Worm (Caenorhabditis elegans) whole organism, late embryonic: ENCODE results near the gene C26F1.3.

Experiments
- C08G9.2 ChIP-seq: sonication (generic microtip); optimal IDR thresholded peaks from 2 replicates; lab custom pipeline; 2016; ENCODE audit warnings: mild to moderate bottlenecking, missing genetic modification characterization, moderate library complexity, missing compliant biosample characterization
- C38D4.7 ChIP-seq: fragments of 200-800 bp; sonication (Bioruptor generic); optimal IDR thresholded peaks from 2 replicates; lab custom pipeline; 2018; ENCODE audit warnings: mild to moderate bottlenecking, missing genetic modification characterization, moderate library complexity, missing compliant biosample characterization
- F13H6.1 ChIP-seq: sonication (generic microtip); optimal IDR thresholded peaks from 2 replicates; lab custom pipeline; 2016; ENCODE audit warnings: missing genetic modification characterization, missing compliant biosample characterization
- K02D7.2 ChIP-seq: sonication (generic microtip); optimal IDR thresholded peaks from 2 replicates; lab custom pipeline; 2017; ENCODE audit warnings: mild to moderate bottlenecking, missing genetic modification characterization, missing compliant biosample characterization
- T23F11.4 ChIP-seq: fragments of 200-800 bp; sonication (Bioruptor generic); optimal IDR thresholded peaks from 2 replicates; lab custom pipeline; 2018; ENCODE audit warnings: mild to moderate bottlenecking, missing genetic modification characterization, missing compliant biosample characterization
- Y22D7AL.16 ChIP-seq: sonication (generic microtip); optimal IDR thresholded peaks from 2 replicates; lab custom pipeline; 2016; ENCODE audit warnings: missing genetic modification characterization, missing compliant biosample characterization
- ahr-1 ChIP-seq: sonication (generic microtip); optimal IDR thresholded peaks from 2 replicates; lab custom pipeline; 2016; ENCODE audit warnings: missing genetic modification characterization, missing compliant biosample characterization
- ama-1 ChIP-seq: fragments of 150-350 bp; optimal IDR thresholded peaks from 2 replicates; lab custom pipeline; 2014
- ceh-14 ChIP-seq: sonication (generic microtip); optimal IDR thresholded peaks from 2 replicates; lab custom pipeline; 2016; ENCODE audit warnings: missing genotype, missing genetic modification characterization, missing compliant biosample characterization
- ceh-18 ChIP-seq: sonication (generic microtip); optimal IDR thresholded peaks from 2 replicates; lab custom pipeline; 2016; ENCODE audit warnings: missing genetic modification characterization, missing compliant biosample characterization
- ceh-22 ChIP-seq: sonication (generic microtip); optimal IDR thresholded peaks from 2 replicates; lab custom pipeline; 2017; ENCODE audit warnings: missing biosample characterization, missing genetic modification characterization
- ceh-30 ChIP-seq: fragments of 150-350 bp; optimal IDR thresholded peaks from 2 replicates; lab custom pipeline; 2014; ENCODE audit warnings: missing biosample characterization, missing genetic modification characterization
- ceh-31 ChIP-seq: sonication (generic microtip); optimal IDR thresholded peaks from 2 replicates; lab custom pipeline; 2016; ENCODE audit warnings: missing genetic modification characterization, missing compliant biosample characterization
- ceh-34 ChIP-seq: sonication (generic microtip); optimal IDR thresholded peaks from 2 replicates; lab custom pipeline; 2016; ENCODE audit warnings: mild to moderate bottlenecking, missing genetic modification characterization, missing compliant biosample characterization
- ceh-48 ChIP-seq: sonication (generic microtip); optimal IDR thresholded peaks from 2 replicates; lab custom pipeline; 2016; ENCODE audit warnings: missing genetic modification characterization, inconsistent platforms, missing compliant biosample characterization
- ceh-6 ChIP-seq: fragments of 200-800 bp; sonication (Bioruptor generic); optimal IDR thresholded peaks from 2 replicates; lab custom pipeline; 2018; ENCODE audit warnings: mild to moderate bottlenecking, missing genetic modification characterization, missing compliant biosample characterization
- ceh-9 ChIP-seq: sonication (generic microtip); optimal IDR thresholded peaks from 2 replicates; lab custom pipeline; 2016; ENCODE audit warnings: mild to moderate bottlenecking, missing genetic modification characterization, inconsistent platforms, missing compliant biosample characterization
- che-1 ChIP-seq: sonication (generic microtip); optimal IDR thresholded peaks from 2 replicates; lab custom pipeline; 2016; ENCODE audit warnings: mild to moderate bottlenecking, missing genetic modification characterization, missing compliant biosample characterization
- dve-1 ChIP-seq: sonication (generic microtip); optimal IDR thresholded peaks from 2 replicates; lab custom pipeline; 2017; ENCODE audit warnings: antibody characterized with exemption, mild to moderate bottlenecking, missing genetic modification characterization, missing compliant biosample characterization
- elt-2 ChIP-seq: sonication (generic microtip); optimal IDR thresholded peaks from 2 replicates; lab custom pipeline; 2016; ENCODE audit warnings: missing genetic modification reagents, missing genetic modification characterization, missing compliant biosample characterization
- elt-4 ChIP-seq: sonication (generic microtip); optimal IDR thresholded peaks from 2 replicates; lab custom pipeline; 2016; ENCODE audit warnings: missing genetic modification characterization, missing compliant biosample characterization
- eyg-1 ChIP-seq: sonication (generic microtip); optimal IDR thresholded peaks from 2 replicates; lab custom pipeline; 2016; ENCODE audit warnings: missing genotype, missing genetic modification characterization, missing compliant biosample characterization
- fax-1 ChIP-seq: sonication (generic microtip); optimal IDR thresholded peaks from 2 replicates; lab custom pipeline; 2016; ENCODE audit warnings: missing genotype, missing genetic modification characterization, missing compliant biosample characterization
- fkh-10 ChIP-seq: fragments of 150-350 bp; optimal IDR thresholded peaks from 2 replicates; lab custom pipeline; 2014; ENCODE audit warnings: missing biosample characterization, missing genetic modification reagents, missing genetic modification characterization
- fkh-6 ChIP-seq: sonication (generic microtip); optimal IDR thresholded peaks from 2 replicates; lab custom pipeline; 2016; ENCODE audit warnings: missing genetic modification characterization, missing compliant biosample characterization
- gmeb-2 ChIP-seq: sonication (generic microtip); optimal IDR thresholded peaks from 2 replicates; lab custom pipeline; 2016; ENCODE audit warnings: missing genetic modification characterization, inconsistent platforms, missing compliant biosample characterization
- hlh-15 ChIP-seq: sonication (generic microtip); optimal IDR thresholded peaks from 2 replicates; lab custom pipeline; 2016; ENCODE audit warnings: missing genetic modification characterization, missing compliant biosample characterization
- hlh-30 ChIP-seq: sonication (generic microtip); optimal IDR thresholded peaks from 2 replicates; lab custom pipeline; 2017; ENCODE audit warnings: antibody characterized with exemption, missing genetic modification characterization, missing compliant biosample characterization; ENCODE audit not compliant: insufficient read depth
- hlh-6 ChIP-seq: sonication (generic microtip); optimal IDR thresholded peaks from 2 replicates; lab custom pipeline; 2016; ENCODE audit warnings: missing genotype, missing genetic modification characterization, missing compliant biosample characterization
- hlh-8 ChIP-seq: sonication (generic microtip); optimal IDR thresholded peaks from 2 replicates; lab custom pipeline; 2016; ENCODE audit warnings: missing genotype, missing genetic modification characterization, missing compliant biosample characterization
- lim-6 ChIP-seq: sonication (generic microtip); optimal IDR thresholded peaks from 2 replicates; lab custom pipeline; 2016; ENCODE audit warnings: missing genetic modification characterization, missing compliant biosample characterization
- madf-2 ChIP-seq: sonication (generic microtip); optimal IDR thresholded peaks from 2 replicates; lab custom pipeline; 2017; ENCODE audit warnings: missing genetic modification characterization, missing compliant biosample characterization
- mec-3 ChIP-seq: sonication (generic microtip); optimal IDR thresholded peaks from 2 replicates; lab custom pipeline; 2016; ENCODE audit warnings: borderline replicate concordance, missing genetic modification characterization, missing compliant biosample characterization
- nfya-1 ChIP-seq: sonication (generic microtip); optimal IDR thresholded peaks from 2 replicates; lab custom pipeline; 2017; ENCODE audit warnings: missing genetic modification characterization, mild to moderate bottlenecking, missing compliant biosample characterization, antibody characterized with exemption, moderate library complexity
- nhr-11 ChIP-seq: fragments of 150-350 bp; optimal IDR thresholded peaks from 2 replicates; lab custom pipeline; 2014; ENCODE audit warnings: missing biosample characterization, missing genetic modification characterization
- nhr-232 ChIP-seq: sonication (generic microtip); optimal IDR thresholded peaks from 2 replicates; lab custom pipeline; 2016; ENCODE audit warnings: missing genetic modification characterization, missing compliant biosample characterization
- npax-4 ChIP-seq: sonication (generic microtip); optimal IDR thresholded peaks from 2 replicates; lab custom pipeline; 2016; ENCODE audit warnings: missing genetic modification characterization, missing compliant biosample characterization
- pat-9 ChIP-seq: fragments of 200-800 bp; sonication (Bioruptor generic); optimal IDR thresholded peaks from 2 replicates; lab custom pipeline; 2018; ENCODE audit warnings: mild to moderate bottlenecking, missing genetic modification characterization, moderate library complexity, missing compliant biosample characterization
- pha-4 ChIP-seq: fragments of 150-350 bp; optimal IDR thresholded peaks from 2 replicates; lab custom pipeline; 2018; ENCODE audit warnings: missing biosample characterization, missing genetic modification reagents, missing genetic modification characterization
- pqm-1 ChIP-seq: sonication (generic microtip); optimal IDR thresholded peaks from 2 replicates; lab custom pipeline; 2016; ENCODE audit warnings: missing genetic modification characterization, missing compliant biosample characterization
- ref-2 ChIP-seq: sonication (generic microtip); optimal IDR thresholded peaks from 2 replicates; lab custom pipeline; 2016; ENCODE audit warnings: missing genetic modification characterization, missing compliant biosample characterization
- rnt-1 ChIP-seq: sonication (generic microtip); optimal IDR thresholded peaks from 2 replicates; lab custom pipeline; 2016; ENCODE audit warnings: missing genetic modification characterization, missing compliant biosample characterization
- sox-2 ChIP-seq: fragments of 200-800 bp; sonication (Bioruptor generic); IDR thresholded peaks from 2 replicates; pipeline ENCODE4 v1.3.6; 2022; ENCODE audit warnings: missing genetic modification reagents, missing genetic modification characterization, missing compliant biosample characterization
- syd-9 ChIP-seq: sonication (generic microtip); optimal IDR thresholded peaks from 2 replicates; lab custom pipeline; 2016; ENCODE audit warnings: mild to moderate bottlenecking, missing genetic modification characterization, moderate library complexity, missing compliant biosample characterization
- tbx-2 ChIP-seq: sonication (generic microtip); optimal IDR thresholded peaks from 2 replicates; lab custom pipeline; 2016; ENCODE audit warnings: missing genetic modification characterization, missing compliant biosample characterization
- tbx-7 ChIP-seq: sonication (generic microtip); optimal IDR thresholded peaks from 2 replicates; lab custom pipeline; 2016; ENCODE audit warnings: missing genotype, missing genetic modification characterization, missing compliant biosample characterization
- ttx-3 ChIP-seq: sonication (generic microtip); optimal IDR thresholded peaks from 2 replicates; lab custom pipeline; 2016; ENCODE audit warnings: missing genetic modification reagents, missing genetic modification characterization, missing compliant biosample characterization
- unc-42 ChIP-seq: sonication (generic microtip); optimal IDR thresholded peaks from 2 replicates; lab custom pipeline; 2016; ENCODE audit warnings: missing genotype, missing genetic modification characterization, missing compliant biosample characterization
- unc-55 ChIP-seq: sonication (generic microtip); optimal IDR thresholded peaks from 2 replicates; lab custom pipeline; 2017; ENCODE audit warnings: missing biosample characterization, missing genetic modification reagents, missing genetic modification characterization
- unc-86 ChIP-seq: sonication (generic microtip); optimal IDR thresholded peaks from 2 replicates; lab custom pipeline; 2016; ENCODE audit warnings: missing genetic modification characterization, missing compliant biosample characterization
- zip-5 ChIP-seq: sonication (generic microtip); optimal IDR thresholded peaks from 2 replicates; lab custom pipeline; 2016; ENCODE audit warnings: missing genetic modification characterization, missing compliant biosample characterization
- ztf-16 ChIP-seq: sonication (generic microtip); optimal IDR thresholded peaks from 2 replicates; lab custom pipeline; 2017; ENCODE audit warnings: missing genetic modification characterization, missing compliant biosample characterization

C26F1.3 gene

ce11 chrV:7775226-7775625 is 1.9 kb upstream of the C26F1.3 start:
- TF ChIP-seq hlh-6 (tag; lab: Kevin White, UChicago), result no peak
- TF ChIP-seq nhr-11, result no peak
- no peak for TF ChIP-seq ceh-18
- no peak for TF ChIP-seq pha-4
- TF ChIP-seq ceh-48 (tag; lab: Kevin White, UChicago), result no peak
- no peak for TF ChIP-seq gmeb-2 (tag; lab: Kevin White, UChicago)
- TF ChIP-seq zip-5, result no peak
- TF ChIP-seq ceh-31 (tag; lab: Kevin White, UChicago), result no peak
- no peak for TF ChIP-seq fkh-10 (GFP tag; lab: Kevin White, UChicago)
- no peak for TF ChIP-seq rnt-1
- no peak for TF ChIP-seq F13H6.1 (tag; lab: Kevin White, UChicago)
- no peak for TF ChIP-seq hlh-8
- no peak for TF ChIP-seq madf-2

- TF ChIP-seq fkh-6 (tag; lab: Kevin White, UChicago) (no peak), rnt-1 (peak; percentile 73), tbx-7 (tag; lab: Kevin White, UChicago) (no peak), che-1 (tag; lab: Kevin White, UChicago) (no peak), ttx-3 (tag; lab: Kevin White, UChicago) (no peak), unc-55 (GFP tag; lab: Kevin White, UChicago) (peak; percentile 49), elt-4 (no peak), ceh-34 (peak; percentile 20), nhr-232 (tag; lab: Kevin White, UChicago) (no peak), ceh-31 (tag; lab: Kevin White, UChicago) (peak; percentile 60), fax-1 (tag; lab: Kevin White, UChicago) (no peak), lim-6 (no peak), mec-3 (no peak), ceh-14 (tag; lab: Kevin White, UChicago) (no peak), hlh-30 (tag; lab: Kevin White, UChicago) (no peak), hlh-15 (tag; lab: Kevin White, UChicago) (no peak), gmeb-2 (tag; lab: Kevin White, UChicago) (no peak), ama-1 (lab: Kevin White, UChicago) (no peak), tbx-2 (tag; lab: Kevin White, UChicago) (peak; percentile 63), C08G9.2 (tag; lab: Kevin White, UChicago) (no peak), npax-4 (tag; lab: Kevin White, UChicago) (no peak), eyg-1 (tag; lab: Kevin White, UChicago) (no peak), C38D4.7 (GFP tag; lab: Kevin White, UChicago) (no peak), ztf-16 (tag; lab: Kevin White, UChicago) (peak; percentile 28), ceh-9 (tag; lab: Kevin White, UChicago) (no peak), T23F11.4 (no peak), ceh-48 (tag; lab: Kevin White, UChicago) (no peak), ceh-22 (tag; lab: Kevin White, UChicago) (no peak), Y22D7AL.16 (tag; lab: Kevin White, UChicago) (no peak), dve-1 (tag; lab: Kevin White, UChicago) (peak; percentile 68), hlh-6 (tag; lab: Kevin White, UChicago) (no peak), sox-2 (no peak), K02D7.2 (tag; lab: Kevin White, UChicago) (no peak), pha-4 (no peak), elt-2 (tag; lab: Kevin White, UChicago) (peak; percentile 46), unc-42 (tag; lab: Kevin White, UChicago) (peak; percentile 39), unc-86 (no peak), pat-9 (no peak), syd-9 (tag; lab: Kevin White, UChicago) (no peak), ceh-6 (GFP tag; lab: Kevin White, UChicago) (no peak), ref-2 (peak; percentile 13), pqm-1 (no peak), ahr-1 (tag; lab: Kevin White, UChicago) (no peak), nfya-1 (peak; percentile 83), ceh-30 (tag; lab: Kevin White, UChicago) (no peak), hlh-8 (no peak)
Measured at ce11 chrV:7776029-7776628, 971 bp upstream of the C26F1.3 start, which contains the start of the genes rpl-39 and rps-30. rpl-39 (minus strand) TSS chrV:7776079. rps-30 (plus strand) TSS chrV:7776578.
